Fruit fly (Drosophila melanogaster) whole organism, embryonic: ENCODE data around the gene yps.

Source experiments
- CG1024 ChIP-seq: fragments of 200-800 bp; sonication (Bioruptor generic); IDR thresholded peaks from 2 replicates; pipeline ENCODE4 v1.3.6; 2022; ENCODE audit warnings: missing biosample characterization, missing genetic modification characterization
- CG10274 ChIP-seq: fragments of 200-800 bp; sonication (Bioruptor generic); optimal IDR thresholded peaks from 3 replicates; lab custom pipeline; 2017; ENCODE audit warnings: missing biosample characterization, mild to moderate bottlenecking, missing genetic modification characterization
- CG10979 ChIP-seq: fragments of 200-800 bp; sonication (Bioruptor generic); optimal IDR thresholded peaks from 2 replicates; lab custom pipeline; 2018; ENCODE audit warnings: missing biosample characterization, mild to moderate bottlenecking, missing genetic modification characterization, moderate library complexity
- CG12071 ChIP-seq: fragments of 200-800 bp; sonication (Bioruptor generic); optimal IDR thresholded peaks from 3 replicates; lab custom pipeline; 2018; ENCODE audit warnings: missing biosample characterization, mild to moderate bottlenecking, missing genetic modification characterization
- CG15011 ChIP-seq: fragments of 200-800 bp; sonication (Bioruptor generic); optimal IDR thresholded peaks from 3 replicates; lab custom pipeline; 2018; ENCODE audit warnings: missing biosample characterization, mild to moderate bottlenecking, missing genetic modification characterization
- CG1647 ChIP-seq: fragments of 200-800 bp; sonication (Bioruptor generic); optimal IDR thresholded peaks from 3 replicates; lab custom pipeline; 2016; ENCODE audit warnings: missing biosample characterization, missing genetic modification characterization
- CG17359 ChIP-seq: fragments of 200-800 bp; sonication (Bioruptor generic); optimal IDR thresholded peaks from 3 replicates; lab custom pipeline; 2018; ENCODE audit warnings: missing biosample characterization, mild to moderate bottlenecking, missing genetic modification characterization, moderate library complexity
- CG32532 ChIP-seq: fragments of 200-800 bp; sonication (Bioruptor generic); IDR thresholded peaks from 2 replicates; pipeline ENCODE4 v1.3.6; 2022; ENCODE audit warnings: missing biosample characterization, missing genetic modification characterization
- CG4404 ChIP-seq: fragments of 200-800 bp; sonication (Bioruptor generic); IDR thresholded peaks from 2 replicates; pipeline ENCODE4 v1.3.6; 2022; ENCODE audit warnings: missing biosample characterization, missing genetic modification characterization
- CG4707 ChIP-seq: fragments of 200-800 bp; sonication (Bioruptor generic); optimal IDR thresholded peaks from 2 replicates; lab custom pipeline; 2018; ENCODE audit warnings: missing biosample characterization, mild to moderate bottlenecking, missing genetic modification characterization, moderate library complexity
- CG4730 ChIP-seq: fragments of 200-800 bp; sonication (Bioruptor generic); IDR thresholded peaks from 2 replicates; pipeline ENCODE4 v1.3.6; 2022; ENCODE audit warnings: missing biosample characterization, missing genetic modification characterization
- CG5245 ChIP-seq: fragments of 200-800 bp; sonication (Bioruptor generic); optimal IDR thresholded peaks from 3 replicates; lab custom pipeline; 2016; ENCODE audit warnings: missing biosample characterization, missing genetic modification characterization
- CG5953 ChIP-seq: fragments of 200-800 bp; sonication (Bioruptor generic); IDR thresholded peaks from 2 replicates; pipeline ENCODE4 v1.3.6; 2022; ENCODE audit warnings: missing biosample characterization, missing genetic modification characterization
- CG6854 ChIP-seq: fragments of 200-800 bp; sonication (Bioruptor generic); optimal IDR thresholded peaks from 3 replicates; lab custom pipeline; 2017; ENCODE audit warnings: missing biosample characterization, mild to moderate bottlenecking, missing genetic modification characterization
- CG8359 ChIP-seq: fragments of 200-800 bp; sonication (Bioruptor generic); optimal IDR thresholded peaks from 2 replicates; lab custom pipeline; 2017; ENCODE audit warnings: missing biosample characterization, mild to moderate bottlenecking, missing genetic modification characterization, borderline replicate concordance
- CG9797 ChIP-seq: fragments of 200-800 bp; sonication (Bioruptor generic); optimal IDR thresholded peaks from 3 replicates; lab custom pipeline; 2018; ENCODE audit warnings: missing biosample characterization, mild to moderate bottlenecking, missing genetic modification characterization
- CG9817 ChIP-seq: fragments of 200-800 bp; sonication (Bioruptor generic); optimal IDR thresholded peaks from 2 replicates; lab custom pipeline; 2018; ENCODE audit warnings: missing biosample characterization, mild to moderate bottlenecking, missing genetic modification characterization, moderate library complexity
- CTCF ChIP-seq: fragments of 200-800 bp; sonication (Bioruptor generic); optimal IDR thresholded peaks from 2 replicates; lab custom pipeline; 2017; ENCODE audit warnings: missing biosample characterization, mild to moderate bottlenecking, missing genetic modification characterization, moderate library complexity
- HLH4C ChIP-seq: fragments of 200-800 bp; sonication (Bioruptor generic); IDR thresholded peaks from 3 replicates; pipeline ENCODE4 v1.3.6; 2022; ENCODE audit warnings: missing biosample characterization, missing genetic modification characterization; ENCODE audit not compliant: partially characterized antibody
- HLHmδ ChIP-seq: fragments of 200-800 bp; sonication (Bioruptor generic); optimal IDR thresholded peaks from 2 replicates; lab custom pipeline; 2018; ENCODE audit warnings: missing biosample characterization, mild to moderate bottlenecking, missing genetic modification characterization, moderate library complexity
- Hey ChIP-seq: fragments of 200-800 bp; sonication (Bioruptor generic); optimal IDR thresholded peaks from 3 replicates; lab custom pipeline; 2018; ENCODE audit warnings: missing biosample characterization, mild to moderate bottlenecking, missing genetic modification characterization
- Hsf ChIP-seq: fragments of 200-800 bp; sonication (Bioruptor generic); optimal IDR thresholded peaks from 3 replicates; lab custom pipeline; 2016; ENCODE audit warnings: missing biosample characterization, missing genetic modification characterization
- Kr ChIP-seq: fragments of 200-800 bp; sonication (Bioruptor generic); optimal IDR thresholded peaks from 2 replicates; lab custom pipeline; 2017; ENCODE audit warnings: missing biosample characterization, mild to moderate bottlenecking, missing genetic modification characterization
- Nf-YB ChIP-seq: fragments of 200-800 bp; sonication (Bioruptor generic); optimal IDR thresholded peaks from 3 replicates; lab custom pipeline; 2019; ENCODE audit warnings: missing biosample characterization, mild to moderate bottlenecking, missing genetic modification characterization, moderate library complexity
- Oli ChIP-seq: fragments of 200-800 bp; sonication (Bioruptor generic); optimal IDR thresholded peaks from 2 replicates; lab custom pipeline; 2018; ENCODE audit warnings: missing biosample characterization, mild to moderate bottlenecking, missing genetic modification characterization, moderate library complexity
- Trl ChIP-seq, 3 experiments: fragments of >200 bp in 2 of 3; fragments of 200-800 bp in 1 of 3; sonication (Bioruptor generic) in 1 of 3; optimal IDR thresholded peaks; 2 replicates in 1 of 3; 3 replicates in 2 of 3; lab custom pipeline; 2016 to 2017; ENCODE audit warnings: missing biosample characterization in 1 of 3, missing genetic modification characterization in 1 of 3
- Xbp1 ChIP-seq: fragments of 200-800 bp; sonication (Bioruptor generic); optimal IDR thresholded peaks from 3 replicates; lab custom pipeline; 2016; ENCODE audit warnings: missing biosample characterization, mild to moderate bottlenecking, missing genetic modification characterization
- bsh ChIP-seq, 2 experiments: fragments of 200-800 bp; sonication (Bioruptor generic); optimal IDR thresholded peaks; 2 replicates each; lab custom pipeline; 2017 to 2018; ENCODE audit warnings: mild to moderate bottlenecking in 2 of 2, missing biosample characterization in 2 of 2, missing genetic modification characterization in 2 of 2, moderate library complexity in 1 of 2
- caup ChIP-seq: fragments of 200-800 bp; sonication (Bioruptor generic); optimal IDR thresholded peaks from 3 replicates; lab custom pipeline; 2017; ENCODE audit warnings: missing biosample characterization, mild to moderate bottlenecking, missing genetic modification characterization, moderate library complexity; ENCODE audit not compliant: severe bottlenecking
- chinmo ChIP-seq: fragments of 200-800 bp; sonication (Bioruptor generic); IDR thresholded peaks from 4 replicates; pipeline ENCODE4 v1.3.6; 2022; ENCODE audit warnings: missing biosample characterization, missing genetic modification characterization; ENCODE audit not compliant: partially characterized antibody
- crp ChIP-seq, 2 experiments: fragments of 200-800 bp; sonication (Bioruptor generic); optimal IDR thresholded peaks; 2 replicates in 1 of 2; 3 replicates in 1 of 2; lab custom pipeline; 2017; ENCODE audit warnings: missing biosample characterization in 2 of 2, missing genetic modification characterization in 2 of 2, mild to moderate bottlenecking in 1 of 2, moderate library complexity in 1 of 2
- danr ChIP-seq: fragments of 200-800 bp; sonication (Bioruptor generic); IDR thresholded peaks from 2 replicates; pipeline ENCODE4 v1.3.6; 2022; ENCODE audit warnings: missing biosample characterization, missing genetic modification characterization
- dm ChIP-seq: fragments of 200-800 bp; sonication (Bioruptor generic); optimal IDR thresholded peaks from 3 replicates; lab custom pipeline; 2016; ENCODE audit warnings: missing biosample characterization, missing genetic modification characterization
- dysf ChIP-seq: fragments of 200-800 bp; sonication (Bioruptor generic); IDR thresholded peaks from 3 replicates; pipeline ENCODE4 v1.3.6; 2022; ENCODE audit warnings: missing biosample characterization, missing genetic modification characterization
- fru ChIP-seq: fragments of >200 bp; optimal IDR thresholded peaks from 2 replicates; lab custom pipeline; 2017
- gem ChIP-seq: fragments of 200-800 bp; sonication (Bioruptor generic); optimal IDR thresholded peaks from 2 replicates; lab custom pipeline; 2019; ENCODE audit warnings: missing biosample characterization, mild to moderate bottlenecking, missing genetic modification characterization, moderate library complexity
- gro ChIP-seq: fragments of 200-800 bp; sonication (Bioruptor generic); optimal IDR thresholded peaks from 2 replicates; lab custom pipeline; 2016; ENCODE audit warnings: missing biosample characterization, missing genetic modification characterization
- ham ChIP-seq: fragments of 200-800 bp; sonication (Bioruptor generic); IDR thresholded peaks from 2 replicates; pipeline ENCODE4 v1.3.6; 2022; ENCODE audit warnings: missing biosample characterization, missing genetic modification characterization
- hbn ChIP-seq: fragments of 200-800 bp; sonication (Bioruptor generic); IDR thresholded peaks from 2 replicates; pipeline ENCODE4 v1.3.6; 2022; ENCODE audit warnings: missing biosample characterization, missing genetic modification characterization; ENCODE audit not compliant: partially characterized antibody
- jing ChIP-seq: fragments of 200-800 bp; sonication (Bioruptor generic); optimal IDR thresholded peaks from 2 replicates; lab custom pipeline; 2018; ENCODE audit warnings: missing biosample characterization, mild to moderate bottlenecking, missing genetic modification characterization
- pnt ChIP-seq: fragments of 200-800 bp; sonication (Bioruptor generic); optimal IDR thresholded peaks from 3 replicates; lab custom pipeline; 2016; ENCODE audit warnings: missing biosample characterization, missing genetic modification characterization
- ranshi ChIP-seq: fragments of 200-800 bp; sonication (Bioruptor generic); IDR thresholded peaks from 2 replicates; pipeline ENCODE4 v1.3.6; 2022; ENCODE audit warnings: missing biosample characterization, missing genetic modification characterization
- sqz ChIP-seq: fragments of 200-800 bp; sonication (Bioruptor generic); optimal IDR thresholded peaks from 3 replicates; lab custom pipeline; 2018; ENCODE audit warnings: missing biosample characterization, mild to moderate bottlenecking, missing genetic modification characterization
- toy ChIP-seq: fragments of 200-800 bp; sonication (Bioruptor generic); IDR thresholded peaks from 2 replicates; pipeline ENCODE4 v1.3.6; 2022; ENCODE audit warnings: missing biosample characterization, missing genetic modification characterization
- ttk ChIP-seq: fragments of 200-800 bp; sonication (Bioruptor generic); IDR thresholded peaks from 2 replicates; pipeline ENCODE4 v2.1.2; 2022; ENCODE audit warnings: missing biosample characterization, missing genetic modification characterization
- twi ChIP-seq: fragments of 200-800 bp; optimal IDR thresholded peaks from 2 replicates; lab custom pipeline; 2019; ENCODE audit warnings: missing biosample characterization, mild to moderate bottlenecking, missing genetic modification characterization, moderate library complexity
- tx ChIP-seq: fragments of 200-800 bp; sonication (Bioruptor generic); optimal IDR thresholded peaks from 2 replicates; lab custom pipeline; 2016; ENCODE audit warnings: missing biosample characterization, missing genetic modification characterization
- wdn ChIP-seq: fragments of 200-800 bp; sonication (Bioruptor generic); IDR thresholded peaks from 2 replicates; pipeline ENCODE4 v1.3.6; 2022; ENCODE audit warnings: missing biosample characterization, missing genetic modification characterization
- yki ChIP-seq: fragments of >200 bp; optimal IDR thresholded peaks from 3 replicates; lab custom pipeline; 2018
- z ChIP-seq: fragments of 200-800 bp; sonication (Bioruptor generic); IDR thresholded peaks from 3 replicates; pipeline ENCODE4 v1.3.6; 2022; ENCODE audit warnings: missing biosample characterization, missing genetic modification characterization
- zf30C ChIP-seq: fragments of 200-800 bp; sonication (Bioruptor generic); optimal IDR thresholded peaks from 3 replicates; lab custom pipeline; 2018; ENCODE audit warnings: missing biosample characterization, mild to moderate bottlenecking, missing genetic modification characterization

The yps gene

DNA sequence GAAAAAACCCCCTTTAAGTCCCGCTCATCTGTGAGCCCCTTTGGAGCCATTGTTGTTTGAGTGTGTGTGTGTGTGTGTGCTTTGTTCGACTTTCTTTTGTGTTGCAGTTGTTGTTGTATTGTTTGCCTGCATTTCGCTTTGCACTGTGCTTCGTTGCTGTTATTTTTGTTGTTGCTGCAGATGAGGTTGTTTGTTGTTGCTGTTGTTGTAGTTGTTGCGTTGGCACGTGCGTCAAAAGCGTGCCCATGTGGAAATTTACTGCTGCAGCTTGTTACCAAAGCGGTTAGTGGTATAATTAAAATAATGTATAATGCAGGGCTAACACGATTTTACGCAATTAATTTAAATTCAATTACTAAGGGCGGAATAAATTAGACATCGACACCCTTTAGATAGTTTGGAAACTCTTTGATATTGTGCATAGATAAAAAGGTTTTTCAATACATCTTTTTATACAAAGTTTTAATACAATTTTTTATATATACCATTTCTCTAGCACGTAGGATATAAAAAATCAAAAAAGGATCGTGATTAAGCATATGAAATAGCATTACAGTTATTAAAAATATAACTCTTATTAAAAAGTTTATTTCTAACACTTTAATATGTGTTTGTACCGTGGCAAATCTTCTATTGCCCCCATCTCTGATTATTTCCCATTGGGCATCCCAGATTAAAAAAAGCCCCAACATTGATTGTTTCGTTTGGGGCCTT lies 34.6 kb downstream of the yps start (continued):
- TF ChIP-seq Hey (tag; lab: Kevin White, UChicago) (no peak), CG10979 (peak; percentile 9), ranshi (GFP tag; lab: Robert Waterston, UW) (no peak), wdn (GFP tag; lab: Robert Waterston, UW) (no peak), Nf-YB (GFP tag; lab: Kevin White, UChicago) (no peak), dm (GFP tag; lab: Kevin White, UChicago) (peak; percentile 19), bsh (GFP tag; optimal IDR thresholded peaks at IDR 0.05; lab: Kevin White, UChicago) (no peak), Trl (optimal IDR thresholded peaks at IDR 0.05; lab: Kevin White, UChicago) (no peak), Trl (GFP tag; optimal IDR thresholded peaks at IDR 0.05; lab: Kevin White, UChicago) (no peak), CG15011 (GFP tag; lab: Kevin White, UChicago) (no peak), CTCF (no peak), Xbp1 (GFP tag; lab: Kevin White, UChicago) (no peak), CG12071 (no peak), yki (no peak), ham (GFP tag; lab: Robert Waterston, UW) (no peak), hbn (GFP tag; lab: Robert Waterston, UW) (no peak), CG1024 (GFP tag; lab: Robert Waterston, UW) (no peak), fru (lab: Kevin White, UChicago) (no peak), danr (GFP tag; lab: Robert Waterston, UW) (no peak), Kr (GFP tag; lab: Kevin White, UChicago) (no peak), HLH4C (GFP tag; lab: Robert Waterston, UW) (no peak), CG10274 (no peak), ttk (GFP tag; lab: Robert Waterston, UW) (no peak), tx (GFP tag; lab: Kevin White, UChicago) (no peak), dysf (GFP tag; lab: Robert Waterston, UW) (no peak), twi (tag; lab: Kevin White, UChicago) (no peak), chinmo (GFP tag; lab: Robert Waterston, UW) (peak; percentile 63; the same call in 2 of the 4 replicates), zf30C (GFP tag; lab: Kevin White, UChicago) (no peak), z (GFP tag; lab: Robert Waterston, UW) (no peak), CG4404 (GFP tag; lab: Robert Waterston, UW) (no peak), gro (GFP tag; lab: Kevin White, UChicago) (no peak), jing (GFP tag; lab: Kevin White, UChicago) (no peak), CG9797 (GFP tag; lab: Kevin White, UChicago) (no peak), CG17359 (peak; percentile 13), CG32532 (GFP tag; lab: Robert Waterston, UW) (no peak), CG4730 (GFP tag; lab: Robert Waterston, UW) (no peak), toy (GFP tag; lab: Robert Waterston, UW) (no peak), crp (GFP tag; optimal IDR thresholded peaks at IDR 0.05; lab: Kevin White, UChicago) (no peak), CG6854 (no peak), CG5245 (GFP tag; lab: Kevin White, UChicago) (no peak), caup (GFP tag; lab: Kevin White, UChicago) (no peak), HLHmδ (GFP tag; lab: Kevin White, UChicago) (peak; percentile 77), Oli (tag; lab: Kevin White, UChicago) (peak; percentile 43), CG9817 (tag; lab: Kevin White, UChicago) (no peak), pnt (GFP tag; lab: Kevin White, UChicago) (no peak), CG1647 (no peak), sqz (GFP tag; lab: Kevin White, UChicago) (no peak), CG4707 (GFP tag; lab: Kevin White, UChicago) (no peak), CG8359 (no peak), CG5953 (GFP tag; lab: Robert Waterston, UW) (no peak), Hsf (GFP tag; lab: Kevin White, UChicago) (no peak), gem (tag; lab: Kevin White, UChicago) (peak; percentile 5)
